Fruit fly (Drosophila melanogaster) whole organism: ENCODE results near the gene Leash.

ENCODE experiments used
- CG8478 ChIP-seq: fragments of >200 bp; optimal IDR thresholded peaks from 2 replicates; lab custom pipeline; 2018; ENCODE audit warnings: inconsistent platforms
- Dll ChIP-seq: fragments of >200 bp; optimal IDR thresholded peaks from 2 replicates; lab custom pipeline; 2017
- EcR ChIP-seq, 2 experiments: fragments of >200 bp; optimal IDR thresholded peaks; 2 replicates each; lab custom pipeline; 2017; ENCODE audit warnings: missing biosample characterization in 2 of 2, missing genetic modification characterization in 2 of 2, missing genetic modification reagents in 2 of 2
- pan ChIP-seq: fragments of >200 bp; optimal IDR thresholded peaks from 2 replicates; lab custom pipeline; 2017
- psq ChIP-seq: fragments of >200 bp; optimal IDR thresholded peaks from 2 replicates; lab custom pipeline; 2017
- usp ChIP-seq: fragments of >200 bp; optimal IDR thresholded peaks from 2 replicates; lab custom pipeline; 2017; ENCODE audit warnings: missing biosample characterization, missing genetic modification characterization, mixed read lengths

The Leash gene

dm6 chr3R:10884678-10885421 is 490 bp upstream of the Leash start, which contains the start of gene CG14696:
TSS of gene CG14696 (minus strand) at chr3R:10885001.
- TF ChIP-seq pan (lab: Kevin White, UChicago), result no peak
- no peak for TF ChIP-seq CG8478
- no peak for TF ChIP-seq Dll (lab: Kevin White, UChicago)
- no peak for TF ChIP-seq usp
- TF ChIP-seq psq (lab: Kevin White, UChicago), result no peak
- no peak for TF ChIP-seq EcR (GFP tag; optimal IDR thresholded peaks at IDR 0.05; lab: Kevin White, UChicago)

dm6 chr3R:10886462-10887315 is 1.3 kb downstream of the Leash start:
- no peak for TF ChIP-seq psq (lab: Kevin White, UChicago)
- peak; percentile 87 for TF ChIP-seq Dll (lab: Kevin White, UChicago)

dm6 chr3R:10888300-10888632 is 2.9 kb downstream of the Leash start:
- TF ChIP-seq usp, result no peak
- TF ChIP-seq pan (lab: Kevin White, UChicago), result no peak
- no peak for TF ChIP-seq psq (lab: Kevin White, UChicago)
- no peak for TF ChIP-seq EcR (GFP tag; optimal IDR thresholded peaks at IDR 0.05; lab: Kevin White, UChicago)
- TF ChIP-seq CG8478, result no peak
- no peak for TF ChIP-seq Dll (lab: Kevin White, UChicago)

dm6 chr3R:10888633-10889519 is 3.5 kb downstream of the Leash start:
- TF ChIP-seq Dll (lab: Kevin White, UChicago) (peak; percentile 80), psq (lab: Kevin White, UChicago) (no peak)

dm6 chr3R:10889520-10889887 is 4.2 kb downstream of the Leash start, which contains the start of gene Ak3:
TSS of gene Ak3 (minus strand) at chr3R:10889588.
- TF ChIP-seq EcR (GFP tag; optimal IDR thresholded peaks at IDR 0.05; lab: Kevin White, UChicago) (no peak), CG8478 (no peak), psq (lab: Kevin White, UChicago) (no peak), pan (lab: Kevin White, UChicago) (no peak), usp (no peak), Dll (lab: Kevin White, UChicago) (no peak)

dm6 chr3R:10893327-10893726 is 8.0 kb downstream of the Leash start, which contains the start of gene CG6621:
TSS of gene CG6621 (minus strand) at chr3R:10893531.
- TF ChIP-seq EcR (GFP tag; optimal IDR thresholded peaks at IDR 0.05; lab: Kevin White, UChicago), result no peak
- no peak for TF ChIP-seq usp
- no peak for TF ChIP-seq CG8478
- TF ChIP-seq Dll (lab: Kevin White, UChicago), result no peak
- no peak for TF ChIP-seq psq (lab: Kevin White, UChicago)
